Fruit fly (Drosophila melanogaster): ENCODE measurements around the gene mRpS2.

DNA sequence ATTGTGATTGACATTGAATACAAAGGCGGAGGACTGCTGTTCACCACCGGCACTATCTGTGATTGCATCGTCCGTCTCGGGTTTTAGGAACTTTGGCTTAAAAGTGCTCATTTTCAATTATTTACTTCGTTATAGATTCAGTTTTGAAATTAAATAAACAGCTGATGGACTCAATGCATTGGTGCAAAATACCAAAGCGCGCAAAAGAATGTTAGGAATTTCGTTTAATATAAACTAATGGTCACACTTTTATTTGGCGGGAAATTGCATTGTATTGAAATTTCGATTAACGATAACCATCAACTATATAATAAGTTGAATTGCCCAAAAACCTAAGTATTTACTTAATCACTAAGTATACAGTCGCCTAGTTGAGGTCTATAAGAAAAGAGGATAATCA is 32.2 kb downstream of the mRpS2 start, which contains the start of gene CG3225:
- TF ChIP-seq Pif1B (GFP tag; optimal IDR thresholded peaks at IDR 0.05) (no peak), CG10348 (GFP tag; IDR thresholded peaks at IDR 0.05) (no peak), CG8159 (tag; optimal IDR thresholded peaks at IDR 0.05) (no peak), CG34367 (tag; optimal IDR thresholded peaks at IDR 0.05) (no peak)
